Worm (Caenorhabditis elegans) whole organism, midembryonic: ENCODE measurements around the gene rps-16.

ENCODE experiments used
- T22C8.4 ChIP-seq: fragments of 200-800 bp; sonication (Bioruptor generic); IDR thresholded peaks from 2 replicates; pipeline ENCODE4 v1.3.6; 2022; ENCODE audit warnings: missing genetic modification characterization, missing compliant biosample characterization
- ztf-29 ChIP-seq: fragments of 200-800 bp; sonication (Bioruptor generic); IDR thresholded peaks from 2 replicates; pipeline ENCODE4 v1.3.6; 2022; ENCODE audit warnings: missing genetic modification reagents, missing genetic modification characterization, missing compliant biosample characterization

- no peak for TF ChIP-seq ztf-29 (GFP tag; lab: Robert Waterston, UW)
- no peak for TF ChIP-seq T22C8.4 (GFP tag; lab: Robert Waterston, UW)
Observed at ce11 chrV:15020732-15021131, 20.4 kb upstream of the rps-16 start, which contains the start of gene F14H8.5.
